Worm (Caenorhabditis elegans) whole organism, young adult: Measurements from ENCODE around the gene cpr-8.

Source experiments
- B0261.1 ChIP-seq: sonication (generic microtip); optimal IDR thresholded peaks from 2 replicates; lab custom pipeline; 2016; ENCODE audit warnings: mild to moderate bottlenecking, missing genetic modification characterization, moderate library complexity, missing compliant biosample characterization
- F10E7.11 ChIP-seq: sonication (generic microtip); optimal IDR thresholded peaks from 2 replicates; lab custom pipeline; 2017; ENCODE audit warnings: mild to moderate bottlenecking, missing genetic modification characterization, moderate library complexity, missing compliant biosample characterization
- F33H1.4 ChIP-seq: fragments of 200-800 bp; sonication (Bioruptor generic); IDR thresholded peaks from 2 replicates; pipeline ENCODE4 v1.3.6; 2022; ENCODE audit warnings: missing genetic modification reagents, missing genetic modification characterization, missing compliant biosample characterization
- F37B4.10 ChIP-seq: fragments of 200-800 bp; sonication (Bioruptor generic); IDR thresholded peaks from 2 replicates; pipeline ENCODE4 v1.3.6; 2022; ENCODE audit warnings: missing genetic modification characterization, missing compliant biosample characterization
- F52B5.7 ChIP-seq: sonication (generic microtip); optimal IDR thresholded peaks from 2 replicates; lab custom pipeline; 2016; ENCODE audit warnings: mild to moderate bottlenecking, missing genetic modification characterization, missing compliant biosample characterization
- F55B11.4 ChIP-seq: sonication (generic microtip); optimal IDR thresholded peaks from 2 replicates; lab custom pipeline; 2016; ENCODE audit warnings: missing compliant biosample characterization, missing genetic modification characterization, borderline replicate concordance; ENCODE audit not compliant: insufficient read depth
- F57A8.1 ChIP-seq: fragments of 200-800 bp; sonication (Bioruptor generic); optimal IDR thresholded peaks from 2 replicates; lab custom pipeline; 2018; ENCODE audit warnings: mild to moderate bottlenecking, missing genetic modification characterization, moderate library complexity, missing compliant biosample characterization
- K11D2.4 ChIP-seq: fragments of 200-800 bp; sonication (Bioruptor generic); IDR thresholded peaks from 2 replicates; pipeline ENCODE4 v1.3.6; 2022; ENCODE audit warnings: missing genetic modification reagents, missing genetic modification characterization, missing compliant biosample characterization
- K12H6.12 ChIP-seq: fragments of 200-800 bp; sonication (Bioruptor generic); optimal IDR thresholded peaks from 2 replicates; lab custom pipeline; 2018; ENCODE audit warnings: mild to moderate bottlenecking, missing genetic modification characterization, missing compliant biosample characterization
- Y56A3A.18 ChIP-seq: fragments of 200-800 bp; sonication (Bioruptor generic); IDR thresholded peaks from 2 replicates; pipeline ENCODE4 v1.3.6; 2022; ENCODE audit warnings: missing genetic modification reagents, missing genetic modification characterization, missing compliant biosample characterization
- Y79H2A.3 ChIP-seq: fragments of 200-800 bp; sonication (Bioruptor generic); conservative IDR thresholded peaks from 2 replicates; pipeline ENCODE4 v1.3.6; 2022; ENCODE audit warnings: missing genetic modification reagents, missing genetic modification characterization, missing compliant biosample characterization
- Y95B8A.8 ChIP-seq: fragments of 200-800 bp; sonication (Bioruptor generic); IDR thresholded peaks from 2 replicates; pipeline ENCODE4 v1.3.6; 2022; ENCODE audit warnings: missing genetic modification reagents, missing genetic modification characterization, missing compliant biosample characterization
- ZK185.1 ChIP-seq: sonication (generic microtip); optimal IDR thresholded peaks from 2 replicates; lab custom pipeline; 2016; ENCODE audit warnings: mild to moderate bottlenecking, missing genetic modification characterization, missing compliant biosample characterization; ENCODE audit not compliant: poor library complexity, severe bottlenecking
- ama-1 ChIP-seq, 3 experiments: fragments of 150-350 bp in 1 of 3; sonication (generic microtip) in 2 of 3; optimal IDR thresholded peaks; 2 replicates each; lab custom pipeline; 2014 to 2018; ENCODE audit warnings: missing biosample characterization in 2 of 3, missing genetic modification characterization in 2 of 3, missing genetic modification reagents in 2 of 3
- athp-1 ChIP-seq: sonication (generic microtip); optimal IDR thresholded peaks from 2 replicates; lab custom pipeline; 2017; ENCODE audit warnings: mild to moderate bottlenecking, missing genetic modification characterization, missing compliant biosample characterization
- attf-3 ChIP-seq: fragments of 200-800 bp; sonication (Bioruptor generic); conservative IDR thresholded peaks from 2 replicates; pipeline ENCODE4 v1.3.6; 2022; ENCODE audit warnings: missing genetic modification reagents, missing genetic modification characterization, missing compliant biosample characterization
- bed-2 ChIP-seq: fragments of 200-800 bp; sonication (Bioruptor generic); IDR thresholded peaks from 2 replicates; pipeline ENCODE4 v1.3.6; 2022; ENCODE audit warnings: missing genetic modification reagents, missing genetic modification characterization, missing compliant biosample characterization
- cebp-2 ChIP-seq: fragments of 200-800 bp; sonication (Bioruptor generic); IDR thresholded peaks from 2 replicates; pipeline ENCODE4 v1.3.6; 2022; ENCODE audit warnings: missing genetic modification characterization, missing compliant biosample characterization
- ceh-27 ChIP-seq: fragments of 200-800 bp; sonication (Bioruptor generic); optimal IDR thresholded peaks from 2 replicates; lab custom pipeline; 2018; ENCODE audit warnings: mild to moderate bottlenecking, missing genetic modification characterization, moderate library complexity, missing compliant biosample characterization
- ceh-58 ChIP-seq: fragments of 200-800 bp; sonication (Bioruptor generic); IDR thresholded peaks from 2 replicates; pipeline ENCODE4 v1.3.6; 2022; ENCODE audit warnings: missing genetic modification characterization, missing compliant biosample characterization
- ceh-91 ChIP-seq: fragments of 200-800 bp; sonication (Bioruptor generic); IDR thresholded peaks from 2 replicates; pipeline ENCODE4 v1.3.6; 2022; ENCODE audit warnings: missing genetic modification reagents, missing genetic modification characterization, missing compliant biosample characterization
- dpff-1 ChIP-seq: sonication (generic microtip); optimal IDR thresholded peaks from 2 replicates; lab custom pipeline; 2017; ENCODE audit warnings: mild to moderate bottlenecking, missing genetic modification characterization, missing compliant biosample characterization
- egl-44 ChIP-seq: fragments of 200-800 bp; sonication (Bioruptor generic); IDR thresholded peaks from 2 replicates; pipeline ENCODE4 v1.3.6; 2022; ENCODE audit warnings: missing genetic modification reagents, missing genetic modification characterization, missing compliant biosample characterization
- egrh-3 ChIP-seq: fragments of 200-800 bp; sonication (Bioruptor generic); IDR thresholded peaks from 2 replicates; pipeline ENCODE4 v1.3.6; 2022; ENCODE audit warnings: missing genetic modification reagents, missing genetic modification characterization, missing compliant biosample characterization
- ekl-4 ChIP-seq: fragments of 200-800 bp; sonication (Bioruptor generic); IDR thresholded peaks from 2 replicates; pipeline ENCODE4 v1.3.6; 2022; ENCODE audit warnings: missing genetic modification reagents, missing genetic modification characterization, missing compliant biosample characterization
- gei-17 ChIP-seq: fragments of 200-800 bp; sonication (Bioruptor generic); optimal IDR thresholded peaks from 2 replicates; lab custom pipeline; 2018; ENCODE audit warnings: mild to moderate bottlenecking, missing genetic modification characterization, missing compliant biosample characterization
- hlh-26 ChIP-seq: fragments of 200-800 bp; sonication (Bioruptor generic); conservative IDR thresholded peaks from 2 replicates; pipeline ENCODE4 v1.3.6; 2022; ENCODE audit warnings: missing genetic modification reagents, missing genetic modification characterization, missing compliant biosample characterization
- hmg-1.2 ChIP-seq: fragments of 200-800 bp; sonication (Bioruptor generic); IDR thresholded peaks from 2 replicates; pipeline ENCODE4 v1.3.6; 2022; ENCODE audit warnings: missing genetic modification reagents, missing genetic modification characterization, missing compliant biosample characterization
- hmg-20 ChIP-seq: fragments of 200-800 bp; sonication (Bioruptor generic); IDR thresholded peaks from 2 replicates; pipeline ENCODE4 v1.3.6; 2022; ENCODE audit warnings: missing genetic modification reagents, missing genetic modification characterization, missing compliant biosample characterization
- hsf-1 ChIP-seq: fragments of 200-800 bp; sonication (Bioruptor generic); IDR thresholded peaks from 2 replicates; pipeline ENCODE4 v1.3.6; 2022; ENCODE audit warnings: missing genetic modification reagents, missing genetic modification characterization, missing compliant biosample characterization
- let-607 ChIP-seq, 2 experiments: fragments of 200-800 bp in 1 of 2; sonication (Bioruptor generic) in 1 of 2; sonication (generic microtip) in 1 of 2; optimal IDR thresholded peaks; 2 replicates each; lab custom pipeline; 2016 to 2018; ENCODE audit warnings: mild to moderate bottlenecking in 2 of 2, missing compliant biosample characterization in 2 of 2, missing genetic modification characterization in 2 of 2, moderate library complexity in 2 of 2, missing genotype in 1 of 2
- lin-35 ChIP-seq, 3 experiments: fragments of 150-350 bp in 2 of 3; sonication (generic microtip) in 1 of 3; optimal IDR thresholded peaks; 2 replicates each; lab custom pipeline; 2014 to 2018; ENCODE audit warnings: missing biosample characterization in 3 of 3, missing genetic modification characterization in 3 of 3, missing genetic modification reagents in 3 of 3
- lsl-1 ChIP-seq: fragments of 200-800 bp; sonication (Bioruptor generic); optimal IDR thresholded peaks from 2 replicates; lab custom pipeline; 2018; ENCODE audit warnings: mild to moderate bottlenecking, missing genetic modification characterization, moderate library complexity, missing compliant biosample characterization
- mes-4 ChIP-seq: sonication (generic microtip); optimal IDR thresholded peaks from 2 replicates; lab custom pipeline; 2016; ENCODE audit warnings: missing genotype, missing genetic modification characterization, missing compliant biosample characterization
- nfya-2 ChIP-seq: fragments of 200-800 bp; sonication (Bioruptor generic); IDR thresholded peaks from 2 replicates; pipeline ENCODE4 v1.3.6; 2022; ENCODE audit warnings: missing genetic modification reagents, missing genetic modification characterization, missing compliant biosample characterization
- nhr-179 ChIP-seq: sonication (generic microtip); optimal IDR thresholded peaks from 2 replicates; lab custom pipeline; 2016; ENCODE audit warnings: mild to moderate bottlenecking, missing genetic modification characterization, missing compliant biosample characterization
- nhr-90 ChIP-seq: sonication (generic microtip); optimal IDR thresholded peaks from 2 replicates; lab custom pipeline; 2016; ENCODE audit warnings: missing genotype, mild to moderate bottlenecking, missing genetic modification characterization, missing compliant biosample characterization
- rcor-1 ChIP-seq: fragments of 200-800 bp; sonication (Bioruptor generic); IDR thresholded peaks from 2 replicates; pipeline ENCODE4 v1.3.6; 2022; ENCODE audit warnings: missing genetic modification reagents, missing genetic modification characterization, missing compliant biosample characterization
- rec-8 ChIP-seq, 2 experiments: sonication (generic microtip); optimal IDR thresholded peaks; 2 replicates each; lab custom pipeline; 2016; ENCODE audit warnings: mild to moderate bottlenecking in 2 of 2, missing genetic modification characterization in 2 of 2, missing genetic modification reagents in 2 of 2, missing genotype in 2 of 2, missing biosample characterization in 1 of 2, missing compliant biosample characterization in 1 of 2, moderate library complexity in 1 of 2
- sea-2 ChIP-seq: fragments of 200-800 bp; sonication (Bioruptor generic); IDR thresholded peaks from 2 replicates; pipeline ENCODE4 v1.3.6; 2022; ENCODE audit warnings: missing genetic modification characterization, missing compliant biosample characterization
- snpc-1.1 ChIP-seq: sonication (generic microtip); optimal IDR thresholded peaks from 2 replicates; lab custom pipeline; 2017; ENCODE audit warnings: missing genetic modification characterization, mild to moderate bottlenecking, missing compliant biosample characterization, antibody characterized with exemption, moderate library complexity, missing genotype, missing genetic modification reagents; ENCODE audit not compliant: insufficient read depth
- snpc-3.4 ChIP-seq: sonication (generic microtip); optimal IDR thresholded peaks from 2 replicates; lab custom pipeline; 2017; ENCODE audit warnings: missing genetic modification characterization, mild to moderate bottlenecking, missing compliant biosample characterization, antibody characterized with exemption, moderate library complexity, missing genotype, missing genetic modification reagents
- unc-130 ChIP-seq: sonication (generic microtip); optimal IDR thresholded peaks from 2 replicates; lab custom pipeline; 2016; ENCODE audit warnings: missing genetic modification reagents, missing genetic modification characterization, missing compliant biosample characterization
- unc-62 ChIP-seq: fragments of 150-350 bp; optimal IDR thresholded peaks from 2 replicates; lab custom pipeline; 2014; ENCODE audit warnings: missing biosample characterization, missing genetic modification reagents, missing genetic modification characterization
- ztf-18 ChIP-seq: sonication (generic microtip); optimal IDR thresholded peaks from 2 replicates; lab custom pipeline; 2016; ENCODE audit warnings: missing genotype, mild to moderate bottlenecking, missing genetic modification characterization, missing compliant biosample characterization
- ztf-25 ChIP-seq: fragments of 200-800 bp; sonication (Bioruptor generic); IDR thresholded peaks from 2 replicates; pipeline ENCODE4 v1.3.6; 2022; ENCODE audit warnings: missing genetic modification reagents, missing genetic modification characterization, missing compliant biosample characterization
- ztf-3 ChIP-seq: fragments of 200-800 bp; sonication (Bioruptor generic); optimal IDR thresholded peaks from 2 replicates; lab custom pipeline; 2018; ENCODE audit warnings: mild to moderate bottlenecking, missing genetic modification characterization, missing compliant biosample characterization

The cpr-8 gene

DNA sequence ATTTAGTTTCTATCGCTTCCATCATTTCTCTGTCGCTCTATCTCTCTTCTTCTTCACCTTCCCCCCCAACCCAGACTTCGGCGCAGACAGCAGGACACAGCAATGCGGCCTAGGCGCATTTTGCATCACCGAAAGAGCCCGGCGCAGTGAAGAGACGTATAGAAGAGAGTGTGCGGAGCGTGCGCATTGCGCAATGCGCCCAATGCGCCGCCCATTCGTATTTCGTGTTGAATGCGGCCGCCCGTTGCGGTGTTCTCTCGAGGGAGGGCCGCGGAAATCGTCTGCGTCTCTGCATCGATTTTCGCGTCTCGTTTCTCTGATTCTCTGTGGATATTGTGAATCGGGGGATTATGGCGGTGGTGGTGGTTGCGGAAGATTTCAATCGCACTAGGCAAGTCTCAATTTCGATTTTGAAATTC, 16.9 kb downstream of the cpr-8 start (continued):
- TF ChIP-seq ama-1 (optimal IDR thresholded peaks at IDR 0.05; lab: Kevin White, UChicago) (no peak), ama-1 (GFP tag; optimal IDR thresholded peaks at IDR 0.05; lab: Kevin White, UChicago) (peak in 1 of 2 experiments; percentile 58), bed-2 (GFP tag; lab: Robert Waterston, UW) (peak; percentile 86), hsf-1 (GFP tag; lab: Robert Waterston, UW) (peak; percentile 68; the same call in 1 of the 2 replicates), ekl-4 (GFP tag; lab: Robert Waterston, UW) (peak; percentile 98), B0261.1 (tag; lab: Kevin White, UChicago) (peak; percentile 35), F55B11.4 (tag; lab: Kevin White, UChicago) (no peak), Y95B8A.8 (GFP tag; lab: Robert Waterston, UW) (peak; percentile 94), sea-2 (GFP tag; lab: Robert Waterston, UW) (peak; percentile 96), F37B4.10 (GFP tag; lab: Robert Waterston, UW) (peak; percentile 98), dpff-1 (tag; lab: Kevin White, UChicago) (peak; percentile 97), nhr-179 (tag; lab: Kevin White, UChicago) (peak; percentile 72), let-607 (tag; optimal IDR thresholded peaks at IDR 0.05; lab: Kevin White, UChicago) (peak; percentile 93 to 96), nfya-2 (GFP tag; lab: Robert Waterston, UW) (no peak), hmg-1.2 (GFP tag; lab: Robert Waterston, UW) (peak; percentile 93), ceh-58 (GFP tag; lab: Robert Waterston, UW) (0 out of 2 replicates have a peak, but pooled peaks have one; percentile 69), Y56A3A.18 (GFP tag; lab: Robert Waterston, UW) (peak; percentile 96), athp-1 (tag; lab: Kevin White, UChicago) (peak; percentile 97), ztf-18 (tag; lab: Kevin White, UChicago) (peak; percentile 83), snpc-3.4 (tag; lab: Kevin White, UChicago) (no peak), nhr-90 (peak; percentile 98), F33H1.4 (GFP tag; lab: Robert Waterston, UW) (peak; percentile 58), attf-3 (peak; percentile 59), rec-8 (tag; optimal IDR thresholded peaks at IDR 0.05; lab: Kevin White, UChicago) (no peak), K11D2.4 (peak; percentile 99), egl-44 (GFP tag; lab: Robert Waterston, UW) (peak; percentile 98), ceh-91 (GFP tag; lab: Robert Waterston, UW) (0 out of 2 replicates have a peak, but pooled peaks have one; percentile 34), egrh-3 (GFP tag; lab: Robert Waterston, UW) (peak; percentile 94), hlh-26 (GFP tag; lab: Robert Waterston, UW) (no peak), unc-130 (GFP tag; lab: Kevin White, UChicago) (peak; percentile 38), lin-35 (GFP tag; optimal IDR thresholded peaks at IDR 0.05; lab: Kevin White, UChicago) (peak in 2 of 3 experiments; percentile 19 to 96), cebp-2 (GFP tag; lab: Robert Waterston, UW) (peak; percentile 95), ztf-25 (GFP tag; lab: Robert Waterston, UW) (no peak), ztf-3 (peak; percentile 99), lsl-1 (GFP tag; lab: Kevin White, UChicago) (peak; percentile 34), Y79H2A.3 (GFP tag; lab: Robert Waterston, UW) (no peak), gei-17 (GFP tag; lab: Kevin White, UChicago) (peak; percentile 94), unc-62 (no peak), hmg-20 (GFP tag; lab: Robert Waterston, UW) (peak; percentile 92), rcor-1 (GFP tag; lab: Robert Waterston, UW) (peak; percentile 93), F52B5.7 (tag; lab: Kevin White, UChicago) (peak; percentile 95), mes-4 (tag; lab: Kevin White, UChicago) (no peak), F57A8.1 (GFP tag; lab: Kevin White, UChicago) (peak; percentile 24), ZK185.1 (peak; percentile 88), snpc-1.1 (tag; lab: Kevin White, UChicago) (no peak), K12H6.12 (tag; lab: Kevin White, UChicago) (peak; percentile 100), ceh-27 (peak; percentile 97), F10E7.11 (tag; lab: Kevin White, UChicago) (peak; percentile 87)
